Fruit fly (Drosophila melanogaster) whole organism, embryonic: ENCODE measurements around the gene Spt6.
A peak's percentile ranks its signal among the peaks of the same experiment; 100 is the strongest.

Experiments used
- Antp ChIP-seq: fragments of 200-800 bp; sonication (Bioruptor generic); optimal IDR thresholded peaks from 3 replicates; lab custom pipeline; 2016; ENCODE audit warnings: missing biosample characterization, missing genetic modification characterization
- BEAF-32 ChIP-seq: fragments of 200-800 bp; sonication (Bioruptor generic); optimal IDR thresholded peaks from 3 replicates; lab custom pipeline; 2017; ENCODE audit warnings: missing biosample characterization, missing genetic modification characterization, mild to moderate bottlenecking, moderate library complexity, missing genetic modification reagents
- CG10366 ChIP-seq: fragments of 200-800 bp; sonication (Bioruptor generic); IDR thresholded peaks from 2 replicates; pipeline ENCODE4 v1.3.6; 2022; ENCODE audit warnings: missing biosample characterization, missing genetic modification characterization
- CG10462 ChIP-seq: fragments of 200-800 bp; sonication (Bioruptor generic); optimal IDR thresholded peaks from 2 replicates; lab custom pipeline; 2016; ENCODE audit warnings: missing biosample characterization, missing genetic modification characterization
- CG11398 ChIP-seq: fragments of 200-800 bp; sonication (Bioruptor generic); optimal IDR thresholded peaks from 2 replicates; lab custom pipeline; 2016; ENCODE audit warnings: missing biosample characterization, missing genetic modification characterization
- CG12659 ChIP-seq: fragments of 200-800 bp; sonication (Bioruptor generic); optimal IDR thresholded peaks from 3 replicates; lab custom pipeline; 2017; ENCODE audit warnings: mild to moderate bottlenecking, missing biosample characterization, missing genetic modification reagents, missing genetic modification characterization
- CG16815 ChIP-seq: fragments of 200-800 bp; sonication (Bioruptor generic); optimal IDR thresholded peaks from 3 replicates; lab custom pipeline; 2017; ENCODE audit warnings: missing biosample characterization, mild to moderate bottlenecking, missing genetic modification characterization
- CG18262 ChIP-seq: fragments of 200-800 bp; optimal IDR thresholded peaks from 3 replicates; lab custom pipeline; 2019; ENCODE audit warnings: missing biosample characterization, mild to moderate bottlenecking, missing genetic modification characterization, moderate library complexity
- CG31224 ChIP-seq: fragments of 200-800 bp; sonication (Bioruptor generic); IDR thresholded peaks from 2 replicates; pipeline ENCODE4 v1.3.6; 2022; ENCODE audit warnings: missing biosample characterization, missing genetic modification characterization
- CG3281 ChIP-seq: fragments of 200-800 bp; sonication (Bioruptor generic); optimal IDR thresholded peaks from 3 replicates; lab custom pipeline; 2017; ENCODE audit warnings: missing biosample characterization, mild to moderate bottlenecking, missing genetic modification characterization
- CG34422 ChIP-seq: fragments of 200-800 bp; sonication (Bioruptor generic); IDR thresholded peaks from 3 replicates; pipeline ENCODE4 v1.3.6; 2022; ENCODE audit warnings: missing biosample characterization, missing genetic modification characterization
- CG3847 ChIP-seq: fragments of 200-800 bp; sonication (Bioruptor generic); IDR thresholded peaks from 2 replicates; pipeline ENCODE4 v1.3.6; 2022; ENCODE audit warnings: missing biosample characterization, missing genetic modification characterization
- CG9215 ChIP-seq: fragments of 200-800 bp; sonication (Bioruptor generic); IDR thresholded peaks from 2 replicates; pipeline ENCODE4 v1.3.6; 2022; ENCODE audit warnings: missing biosample characterization, missing genetic modification characterization
- CG9727 ChIP-seq: fragments of 200-800 bp; sonication (Bioruptor generic); optimal IDR thresholded peaks from 3 replicates; lab custom pipeline; 2017; ENCODE audit warnings: missing biosample characterization, mild to moderate bottlenecking, missing genetic modification characterization
- CrebB ChIP-seq: fragments of 200-800 bp; sonication (Bioruptor generic); optimal IDR thresholded peaks from 3 replicates; lab custom pipeline; 2018; ENCODE audit warnings: missing biosample characterization, mild to moderate bottlenecking, missing genetic modification characterization
- D19A ChIP-seq: fragments of 200-800 bp; optimal IDR thresholded peaks from 3 replicates; lab custom pipeline; 2019; ENCODE audit warnings: missing biosample characterization, mild to moderate bottlenecking, missing genetic modification characterization, moderate library complexity
- Doc2 ChIP-seq: fragments of 200-800 bp; sonication (Bioruptor generic); IDR thresholded peaks from 2 replicates; pipeline ENCODE4 v1.3.6; 2022; ENCODE audit warnings: missing biosample characterization, missing genetic modification characterization
- H2.0 ChIP-seq: fragments of 200-800 bp; sonication (Bioruptor generic); IDR thresholded peaks from 2 replicates; pipeline ENCODE4 v1.3.6; 2022; ENCODE audit warnings: missing biosample characterization, missing genetic modification characterization
- HmgZ ChIP-seq: fragments of 200-800 bp; sonication (Bioruptor generic); optimal IDR thresholded peaks from 2 replicates; lab custom pipeline; 2018; ENCODE audit warnings: missing biosample characterization, mild to moderate bottlenecking, missing genetic modification characterization
- MTF-1 ChIP-seq: fragments of 200-800 bp; sonication (Bioruptor generic); optimal IDR thresholded peaks from 2 replicates; lab custom pipeline; 2018; ENCODE audit warnings: missing biosample characterization, mild to moderate bottlenecking, missing genetic modification characterization, borderline replicate concordance
- Max ChIP-seq: fragments of 200-800 bp; sonication (Bioruptor generic); optimal IDR thresholded peaks from 2 replicates; lab custom pipeline; 2016; ENCODE audit warnings: missing biosample characterization, mild to moderate bottlenecking, missing genetic modification characterization
- NC2α ChIP-seq: fragments of 200-800 bp; sonication (Bioruptor generic); optimal IDR thresholded peaks from 2 replicates; lab custom pipeline; 2016; ENCODE audit warnings: missing biosample characterization, missing genetic modification characterization
- Nf-YA ChIP-seq: fragments of 200-800 bp; sonication (Bioruptor generic); IDR thresholded peaks from 2 replicates; pipeline ENCODE4 v1.3.6; 2022; ENCODE audit warnings: missing biosample characterization, missing genetic modification characterization
- Nf-YB ChIP-seq: fragments of 200-800 bp; sonication (Bioruptor generic); optimal IDR thresholded peaks from 3 replicates; lab custom pipeline; 2019; ENCODE audit warnings: missing biosample characterization, mild to moderate bottlenecking, missing genetic modification characterization, moderate library complexity
- Rx ChIP-seq: fragments of 200-800 bp; sonication (Bioruptor generic); IDR thresholded peaks from 2 replicates; pipeline ENCODE4 v1.3.6; 2022; ENCODE audit warnings: missing biosample characterization, missing genetic modification characterization
- Sox102F ChIP-seq: fragments of 200-800 bp; sonication (Bioruptor generic); optimal IDR thresholded peaks from 2 replicates; lab custom pipeline; 2018; ENCODE audit warnings: missing biosample characterization, mild to moderate bottlenecking, missing genetic modification characterization, moderate library complexity
- Stat92E ChIP-seq, 3 experiments: fragments of >200 bp in 2 of 3; fragments of 200-800 bp in 1 of 3; sonication (Bioruptor generic) in 1 of 3; optimal IDR thresholded peaks; 2 replicates each; lab custom pipeline; 2017 to 2019; ENCODE audit warnings: missing biosample characterization in 3 of 3, missing genetic modification characterization in 3 of 3, mild to moderate bottlenecking in 1 of 3, moderate library complexity in 1 of 3
- amos ChIP-seq: fragments of 200-800 bp; sonication (Bioruptor generic); IDR thresholded peaks from 2 replicates; pipeline ENCODE4 v1.3.6; 2022; ENCODE audit warnings: missing biosample characterization, missing genetic modification characterization; ENCODE audit not compliant: partially characterized antibody
- az2 ChIP-seq: fragments of 200-800 bp; sonication (Bioruptor generic); optimal IDR thresholded peaks from 3 replicates; lab custom pipeline; 2016; ENCODE audit warnings: missing biosample characterization, missing genetic modification characterization
- bbx ChIP-seq: fragments of 200-800 bp; sonication (Bioruptor generic); IDR thresholded peaks from 2 replicates; pipeline ENCODE4 v1.3.6; 2022; ENCODE audit warnings: missing biosample characterization, missing genetic modification characterization; ENCODE audit not compliant: partially characterized antibody
- cad ChIP-seq: fragments of >200 bp; optimal IDR thresholded peaks from 2 replicates; lab custom pipeline; 2017; ENCODE audit warnings: missing biosample characterization, missing genetic modification characterization
- cas ChIP-seq: fragments of 200-800 bp; sonication (Bioruptor generic); IDR thresholded peaks from 2 replicates; pipeline ENCODE4 v1.3.6; 2022; ENCODE audit warnings: missing biosample characterization, missing genetic modification characterization
- caup ChIP-seq: fragments of 200-800 bp; sonication (Bioruptor generic); optimal IDR thresholded peaks from 3 replicates; lab custom pipeline; 2017; ENCODE audit warnings: missing biosample characterization, mild to moderate bottlenecking, missing genetic modification characterization, moderate library complexity; ENCODE audit not compliant: severe bottlenecking
- dm ChIP-seq: fragments of 200-800 bp; sonication (Bioruptor generic); optimal IDR thresholded peaks from 3 replicates; lab custom pipeline; 2016; ENCODE audit warnings: missing biosample characterization, missing genetic modification characterization
- fd64A ChIP-seq: fragments of 200-800 bp; sonication (Bioruptor generic); optimal IDR thresholded peaks from 3 replicates; lab custom pipeline; 2018; ENCODE audit warnings: missing biosample characterization, mild to moderate bottlenecking, missing genetic modification characterization
- fru ChIP-seq: fragments of >200 bp; optimal IDR thresholded peaks from 2 replicates; lab custom pipeline; 2017
- gcm ChIP-seq: fragments of 200-800 bp; sonication (Bioruptor generic); optimal IDR thresholded peaks from 2 replicates; lab custom pipeline; 2019; ENCODE audit warnings: missing biosample characterization, mild to moderate bottlenecking, missing genetic modification characterization, moderate library complexity
- grn ChIP-seq: fragments of 200-800 bp; sonication (Bioruptor generic); optimal IDR thresholded peaks from 3 replicates; lab custom pipeline; 2017; ENCODE audit warnings: missing biosample characterization, missing genetic modification characterization
- ham ChIP-seq: fragments of 200-800 bp; sonication (Bioruptor generic); IDR thresholded peaks from 2 replicates; pipeline ENCODE4 v1.3.6; 2022; ENCODE audit warnings: missing biosample characterization, missing genetic modification characterization
- hth ChIP-seq: fragments of >200 bp; optimal IDR thresholded peaks from 2 replicates; lab custom pipeline; 2017; ENCODE audit warnings: inconsistent platforms
- insv ChIP-seq, 2 experiments: fragments of 200-800 bp; sonication (Bioruptor generic); optimal IDR thresholded peaks; 3 replicates each; lab custom pipeline; 2016 to 2018; ENCODE audit warnings: missing biosample characterization in 2 of 2, missing genetic modification characterization in 2 of 2
- inv ChIP-seq: fragments of 200-800 bp; sonication (Bioruptor generic); IDR thresholded peaks from 2 replicates; pipeline ENCODE4 v1.3.6; 2022; ENCODE audit warnings: missing biosample characterization, missing genetic modification characterization; ENCODE audit not compliant: partially characterized antibody
- mam ChIP-seq: fragments of 200-800 bp; sonication (Bioruptor generic); optimal IDR thresholded peaks from 3 replicates; lab custom pipeline; 2016; ENCODE audit warnings: missing biosample characterization, missing genetic modification characterization
- nerfin-2 ChIP-seq: fragments of 200-800 bp; sonication (Bioruptor generic); IDR thresholded peaks from 2 replicates; pipeline ENCODE4 v1.3.6; 2022; ENCODE audit warnings: missing biosample characterization, missing genetic modification characterization; ENCODE audit not compliant: partially characterized antibody
- pnt ChIP-seq: fragments of 200-800 bp; sonication (Bioruptor generic); optimal IDR thresholded peaks from 3 replicates; lab custom pipeline; 2016; ENCODE audit warnings: missing biosample characterization, missing genetic modification characterization
- ranshi ChIP-seq: fragments of 200-800 bp; sonication (Bioruptor generic); IDR thresholded peaks from 2 replicates; pipeline ENCODE4 v1.3.6; 2022; ENCODE audit warnings: missing biosample characterization, missing genetic modification characterization
- slou ChIP-seq: fragments of 200-800 bp; sonication (Bioruptor generic); optimal IDR thresholded peaks from 3 replicates; lab custom pipeline; 2016; ENCODE audit warnings: missing biosample characterization, missing genetic modification characterization
- stwl ChIP-seq: fragments of 200-800 bp; sonication (Bioruptor generic); optimal IDR thresholded peaks from 3 replicates; lab custom pipeline; 2018; ENCODE audit warnings: missing biosample characterization, mild to moderate bottlenecking, missing genetic modification characterization, moderate library complexity
- tin ChIP-seq: fragments of 200-800 bp; sonication (Bioruptor generic); optimal IDR thresholded peaks from 3 replicates; lab custom pipeline; 2016; ENCODE audit warnings: missing biosample characterization, missing genetic modification characterization
- usp ChIP-seq: fragments of >200 bp; optimal IDR thresholded peaks from 2 replicates; lab custom pipeline; 2017; ENCODE audit warnings: missing biosample characterization, missing genetic modification characterization
- yki ChIP-seq: fragments of >200 bp; optimal IDR thresholded peaks from 3 replicates; lab custom pipeline; 2018

Gene Spt6

dm6 chrX:6263614-6264130, 3.9 kb upstream of the Spt6 start (continued):
- TF ChIP-seq Nf-YA (GFP tag; lab: Robert Waterston, UW) (peak; percentile 48; the same call in 1 of the 2 replicates), CG9215 (GFP tag; lab: Robert Waterston, UW) (peak; percentile 68), az2 (GFP tag; lab: Kevin White, UChicago) (peak; percentile 49), Antp (peak; percentile 45), CG9727 (GFP tag; lab: Kevin White, UChicago) (peak; percentile 81), cad (no peak), fru (lab: Kevin White, UChicago) (no peak), CrebB (tag; lab: Kevin White, UChicago) (peak; percentile 61), CG10462 (GFP tag; lab: Kevin White, UChicago) (peak; percentile 36), hth (lab: Kevin White, UChicago) (no peak), ham (GFP tag; lab: Robert Waterston, UW) (no peak), Rx (GFP tag; lab: Robert Waterston, UW) (peak; percentile 28; the same call in 1 of the 2 replicates), BEAF-32 (GFP tag; lab: Kevin White, UChicago) (no peak), Sox102F (GFP tag; lab: Kevin White, UChicago) (peak; percentile 76), nerfin-2 (GFP tag; lab: Robert Waterston, UW) (no peak), grn (GFP tag; lab: Kevin White, UChicago) (peak; percentile 49), tin (GFP tag; lab: Kevin White, UChicago) (peak; percentile 52), HmgZ (peak; percentile 75), pnt (GFP tag; lab: Kevin White, UChicago) (no peak), amos (no peak), Stat92E (GFP tag; optimal IDR thresholded peaks at IDR 0.05; lab: Kevin White, UChicago) (no peak), H2.0 (GFP tag; lab: Robert Waterston, UW) (peak; percentile 29; the same call in 1 of the 2 replicates), CG34422 (GFP tag; lab: Robert Waterston, UW) (peak; percentile 45; the same call in 2 of the 3 replicates), insv (GFP tag; optimal IDR thresholded peaks at IDR 0.05; lab: Kevin White, UChicago) (peak in 1 of 2 experiments; percentile 36), D19A (tag; lab: Kevin White, UChicago) (peak; percentile 77), CG18262 (tag; lab: Kevin White, UChicago) (peak; percentile 81), CG11398 (GFP tag; lab: Kevin White, UChicago) (peak; percentile 26), inv (GFP tag; lab: Robert Waterston, UW) (no peak), stwl (no peak), Doc2 (GFP tag; lab: Robert Waterston, UW) (no peak), dm (GFP tag; lab: Kevin White, UChicago) (peak; percentile 5), fd64A (GFP tag; lab: Kevin White, UChicago) (peak; percentile 33), CG31224 (GFP tag; lab: Robert Waterston, UW) (peak; percentile 52), Nf-YB (GFP tag; lab: Kevin White, UChicago) (peak; percentile 49), yki (lab: Kevin White, UChicago) (no peak), caup (GFP tag; lab: Kevin White, UChicago) (peak; percentile 82), mam (GFP tag; lab: Kevin White, UChicago) (peak; percentile 60), NC2α (GFP tag; lab: Kevin White, UChicago) (no peak), MTF-1 (no peak), ranshi (GFP tag; lab: Robert Waterston, UW) (peak; percentile 47; the same call in 1 of the 2 replicates), cas (GFP tag; lab: Robert Waterston, UW) (no peak), CG3281 (peak; percentile 91), CG16815 (GFP tag; lab: Kevin White, UChicago) (peak; percentile 15), CG3847 (GFP tag; lab: Robert Waterston, UW) (peak; percentile 67), usp (GFP tag; lab: Kevin White, UChicago) (no peak), Max (GFP tag; lab: Kevin White, UChicago) (peak; percentile 55), gcm (GFP tag; lab: Kevin White, UChicago) (peak; percentile 39), slou (GFP tag; lab: Kevin White, UChicago) (no peak), CG10366 (GFP tag; lab: Robert Waterston, UW) (no peak; the same call in 1 of the 2 replicates), CG12659 (GFP tag; lab: Kevin White, UChicago) (peak; percentile 85), bbx (GFP tag; lab: Robert Waterston, UW) (no peak)
